Worm (Caenorhabditis elegans): ENCODE measurements around the gene F01F1.11.

F01F1.11 gene

DNA sequence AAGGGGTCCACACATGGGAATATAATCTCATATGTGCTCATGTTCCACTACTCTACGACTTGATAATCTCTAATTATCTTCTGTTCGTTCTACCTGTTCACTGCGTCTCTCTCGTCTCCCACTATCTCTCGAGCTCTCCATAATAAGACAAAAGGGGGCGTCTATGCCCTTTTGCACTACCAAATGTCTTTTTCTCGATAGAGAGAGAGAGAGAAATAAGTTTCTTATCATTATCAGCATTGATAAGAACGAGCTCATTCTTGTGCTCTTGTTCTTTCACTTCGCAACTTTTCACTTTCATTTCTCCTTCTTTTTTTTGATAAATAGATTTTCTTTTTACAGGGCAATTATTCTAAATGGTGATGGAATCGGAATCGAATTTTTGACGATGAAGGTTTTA, 44.2 kb upstream of the F01F1.11 start:
- no peak for TF ChIP-seq nhr-28 (tag; optimal IDR thresholded peaks at IDR 0.05)
- TF ChIP-seq aly-2 (tag; optimal IDR thresholded peaks at IDR 0.05): no peak
- peak; percentile 87 for TF ChIP-seq elt-2 (tag; optimal IDR thresholded peaks at IDR 0.05)
- TF ChIP-seq ceh-82 (tag; optimal IDR thresholded peaks at IDR 0.05): no peak
- TF ChIP-seq nhr-23 (tag; optimal IDR thresholded peaks at IDR 0.05): no peak
- no peak for TF ChIP-seq elt-1 (tag; optimal IDR thresholded peaks at IDR 0.05)
- no peak for TF ChIP-seq ztf-4 (tag; optimal IDR thresholded peaks at IDR 0.05)
- TF ChIP-seq nhr-12 (tag; optimal IDR thresholded peaks at IDR 0.05): no peak
- no peak for TF ChIP-seq nhr-11 (tag; optimal IDR thresholded peaks at IDR 0.05)
- no peak for TF ChIP-seq tbx-2 (tag; optimal IDR thresholded peaks at IDR 0.05)
- no peak for TF ChIP-seq mdl-1 (tag; optimal IDR thresholded peaks at IDR 0.05)
- no peak for TF ChIP-seq lin-39 (tag; optimal IDR thresholded peaks at IDR 0.05)
- no peak for TF ChIP-seq snpc-4 (tag; optimal IDR thresholded peaks at IDR 0.05)
- peak; percentile 38 for TF ChIP-seq pha-4 (tag; optimal IDR thresholded peaks at IDR 0.05)
- no peak for TF ChIP-seq nhr-67 (tag; optimal IDR thresholded peaks at IDR 0.05)
- TF ChIP-seq elt-3 (tag; optimal IDR thresholded peaks at IDR 0.05): no peak
- TF ChIP-seq mml-1 (tag; optimal IDR thresholded peaks at IDR 0.05): no peak
- TF ChIP-seq fkh-10 (GFP tag; optimal IDR thresholded peaks at IDR 0.05): no peak
- TF ChIP-seq nhr-25 (tag; optimal IDR thresholded peaks at IDR 0.05): no peak
- no peak for TF ChIP-seq daf-12 (tag; optimal IDR thresholded peaks at IDR 0.05)
- TF ChIP-seq R02D3.7 (tag; optimal IDR thresholded peaks at IDR 0.05): no peak
- no peak for TF ChIP-seq egl-27 (tag; optimal IDR thresholded peaks at IDR 0.05)
- TF ChIP-seq skn-1 (tag; optimal IDR thresholded peaks at IDR 0.05): peak; percentile 4
- TF ChIP-seq nfya-1 (tag; optimal IDR thresholded peaks at IDR 0.05; ENCODE audit: insufficient read depth): no peak
- TF ChIP-seq sea-2 (GFP tag; optimal IDR thresholded peaks at IDR 0.05): no peak
- TF ChIP-seq nhr-77 (tag; optimal IDR thresholded peaks at IDR 0.05): no peak
- peak; percentile 40 for TF ChIP-seq pqm-1 (tag; optimal IDR thresholded peaks at IDR 0.05)
- TF ChIP-seq ama-1 (optimal IDR thresholded peaks at IDR 0.05): no peak
- TF ChIP-seq lin-15B (tag; optimal IDR thresholded peaks at IDR 0.05): no peak

DNA sequence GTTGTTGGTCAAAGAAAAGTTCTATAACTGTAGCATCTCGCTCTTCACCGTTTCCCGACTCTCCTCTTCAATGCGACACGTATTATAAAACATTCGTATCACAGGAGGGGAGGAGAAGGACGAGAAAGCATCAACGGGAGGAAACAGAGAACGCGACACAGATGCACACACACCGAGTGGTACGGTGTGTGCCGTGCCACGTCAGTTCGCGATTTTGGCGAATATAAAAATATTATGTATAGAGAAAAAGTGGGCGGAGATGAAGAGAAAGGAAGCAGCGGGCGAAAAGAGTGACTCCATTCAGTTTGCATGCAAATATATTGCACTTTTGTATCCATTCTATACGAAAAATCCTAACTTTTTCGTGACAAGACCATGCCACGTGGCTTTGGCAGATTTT, 43.0 kb upstream of the F01F1.11 start:
- no peak for TF ChIP-seq nhr-11 (tag; optimal IDR thresholded peaks at IDR 0.05)
- TF ChIP-seq nhr-77 (tag; optimal IDR thresholded peaks at IDR 0.05): no peak
- TF ChIP-seq mdl-1 (tag; optimal IDR thresholded peaks at IDR 0.05): no peak
- no peak for TF ChIP-seq fkh-2 (tag; optimal IDR thresholded peaks at IDR 0.05)
- no peak for TF ChIP-seq aly-2 (tag; optimal IDR thresholded peaks at IDR 0.05)
- TF ChIP-seq pha-4 (tag; optimal IDR thresholded peaks at IDR 0.05): peak; percentile 12
- TF ChIP-seq nhr-12 (tag; optimal IDR thresholded peaks at IDR 0.05): no peak
- no peak for TF ChIP-seq ztf-11 (tag; optimal IDR thresholded peaks at IDR 0.05)
- TF ChIP-seq unc-39 (tag; optimal IDR thresholded peaks at IDR 0.05): no peak
- no peak for TF ChIP-seq ceh-16 (tag; optimal IDR thresholded peaks at IDR 0.05)
- no peak for TF ChIP-seq ceh-9 (tag; optimal IDR thresholded peaks at IDR 0.05)
- TF ChIP-seq ztf-4 (tag; optimal IDR thresholded peaks at IDR 0.05): no peak
- TF ChIP-seq snpc-4 (tag; optimal IDR thresholded peaks at IDR 0.05): no peak
- TF ChIP-seq tbx-2 (tag; optimal IDR thresholded peaks at IDR 0.05): no peak
- no peak for TF ChIP-seq hmg-11 (tag; optimal IDR thresholded peaks at IDR 0.05)
- peak; percentile 72 for TF ChIP-seq nfya-1 (tag; optimal IDR thresholded peaks at IDR 0.05; ENCODE audit: insufficient read depth)
- TF ChIP-seq daf-12 (tag; optimal IDR thresholded peaks at IDR 0.05): no peak
- TF ChIP-seq fkh-10 (GFP tag; optimal IDR thresholded peaks at IDR 0.05): no peak
- TF ChIP-seq elt-2 (tag; optimal IDR thresholded peaks at IDR 0.05): peak; percentile 77
- no peak for TF ChIP-seq elt-1 (tag; optimal IDR thresholded peaks at IDR 0.05)
- TF ChIP-seq fos-1 (tag; optimal IDR thresholded peaks at IDR 0.05): no peak
- TF ChIP-seq zag-1 (tag; optimal IDR thresholded peaks at IDR 0.05): no peak
- no peak for TF ChIP-seq sea-2 (GFP tag; optimal IDR thresholded peaks at IDR 0.05)
- no peak for TF ChIP-seq elt-3 (tag; optimal IDR thresholded peaks at IDR 0.05)
- TF ChIP-seq eor-1 (tag; optimal IDR thresholded peaks at IDR 0.05): no peak
- TF ChIP-seq lin-15B (tag; optimal IDR thresholded peaks at IDR 0.05): no peak
- peak; percentile 48 for TF ChIP-seq pqm-1 (tag; optimal IDR thresholded peaks at IDR 0.05)
- TF ChIP-seq lin-39 (tag; optimal IDR thresholded peaks at IDR 0.05): no peak
- no peak for TF ChIP-seq nhr-25 (tag; optimal IDR thresholded peaks at IDR 0.05)
- TF ChIP-seq skn-1 (tag; optimal IDR thresholded peaks at IDR 0.05): no peak
- no peak for TF ChIP-seq jun-1 (tag; optimal IDR thresholded peaks at IDR 0.05)
- TF ChIP-seq ama-1 (optimal IDR thresholded peaks at IDR 0.05): no peak

DNA sequence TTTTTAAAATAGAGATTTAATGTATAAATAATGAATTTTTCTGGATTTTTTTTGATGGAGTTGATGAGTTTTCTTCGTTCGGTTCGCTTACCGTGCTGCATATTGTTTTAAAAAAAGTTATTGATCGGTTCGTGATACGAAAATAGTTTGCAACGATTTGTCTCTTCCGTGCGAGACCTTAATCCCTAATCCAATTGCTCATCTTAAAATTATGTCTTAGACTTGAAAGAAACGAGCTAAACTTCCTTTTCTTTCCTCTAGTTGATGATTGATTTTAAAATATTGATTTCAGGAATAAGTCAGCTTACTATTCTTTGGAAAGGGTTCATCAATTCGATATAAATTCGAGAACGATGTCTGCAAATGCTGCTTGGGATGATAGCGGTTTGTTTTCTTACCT, 36.7 kb upstream of the F01F1.11 start, which contains the start of gene C28H8.3:
C28H8.3 (plus strand) TSS at position 293 of the 400 bp plus-strand sequence.
- TF ChIP-seq ceh-28 (tag; optimal IDR thresholded peaks at IDR 0.05) (peak; percentile 1), unc-62 (GFP tag; optimal IDR thresholded peaks at IDR 0.05) (no peak), egl-27 (tag; optimal IDR thresholded peaks at IDR 0.05) (no peak), ama-1 (optimal IDR thresholded peaks at IDR 0.05) (peak; percentile 27)
